Fruit fly (Drosophila melanogaster) whole organism, embryonic: Measurements from ENCODE around the gene CG16772.

Experiments used
- ATbp ChIP-seq: fragments of 200-800 bp; sonication (Bioruptor generic); optimal IDR thresholded peaks from 2 replicates; lab custom pipeline; 2017; ENCODE audit warnings: missing biosample characterization, mild to moderate bottlenecking, missing genetic modification characterization, missing genetic modification reagents
- Atf6 ChIP-seq: fragments of 200-800 bp; sonication (Bioruptor generic); IDR thresholded peaks from 2 replicates; pipeline ENCODE4 v1.3.6; 2022; ENCODE audit warnings: missing biosample characterization, missing genetic modification characterization
- B-H2 ChIP-seq: fragments of 200-800 bp; sonication (Bioruptor generic); optimal IDR thresholded peaks from 2 replicates; lab custom pipeline; 2018; ENCODE audit warnings: missing biosample characterization, mild to moderate bottlenecking, missing genetic modification characterization
- BEAF-32 ChIP-seq: fragments of 200-800 bp; sonication (Bioruptor generic); optimal IDR thresholded peaks from 3 replicates; lab custom pipeline; 2017; ENCODE audit warnings: missing biosample characterization, missing genetic modification characterization, mild to moderate bottlenecking, moderate library complexity, missing genetic modification reagents
- Blimp-1 ChIP-seq: fragments of 200-800 bp; sonication (Bioruptor generic); optimal IDR thresholded peaks from 3 replicates; lab custom pipeline; 2018; ENCODE audit warnings: missing biosample characterization, missing genetic modification characterization, mild to moderate bottlenecking, moderate library complexity, missing genetic modification reagents
- CG1602 ChIP-seq: fragments of 200-800 bp; sonication (Bioruptor generic); optimal IDR thresholded peaks from 3 replicates; lab custom pipeline; 2016; ENCODE audit warnings: missing biosample characterization, missing genetic modification characterization
- CG16815 ChIP-seq: fragments of 200-800 bp; sonication (Bioruptor generic); optimal IDR thresholded peaks from 3 replicates; lab custom pipeline; 2017; ENCODE audit warnings: missing biosample characterization, mild to moderate bottlenecking, missing genetic modification characterization
- CG2116 ChIP-seq: fragments of 200-800 bp; sonication (Bioruptor generic); optimal IDR thresholded peaks from 3 replicates; lab custom pipeline; 2018; ENCODE audit warnings: missing biosample characterization, mild to moderate bottlenecking, missing genetic modification characterization
- CG30020 ChIP-seq: fragments of 200-800 bp; optimal IDR thresholded peaks from 2 replicates; lab custom pipeline; 2019; ENCODE audit warnings: missing biosample characterization, mild to moderate bottlenecking, missing genetic modification characterization, moderate library complexity
- CG3065 ChIP-seq: fragments of 200-800 bp; sonication (Bioruptor generic); optimal IDR thresholded peaks from 2 replicates; lab custom pipeline; 2016; ENCODE audit warnings: missing biosample characterization, missing genetic modification characterization
- CG3163 ChIP-seq: fragments of 200-800 bp; sonication (Bioruptor generic); optimal IDR thresholded peaks from 3 replicates; lab custom pipeline; 2016; ENCODE audit warnings: missing biosample characterization, missing genetic modification characterization
- CG3838 ChIP-seq: fragments of 200-800 bp; sonication (Bioruptor generic); optimal IDR thresholded peaks from 3 replicates; lab custom pipeline; 2016; ENCODE audit warnings: missing biosample characterization, missing genetic modification characterization
- CG4820 ChIP-seq: fragments of 200-800 bp; sonication (Bioruptor generic); optimal IDR thresholded peaks from 3 replicates; lab custom pipeline; 2016; ENCODE audit warnings: missing biosample characterization, missing genetic modification characterization
- CG6791 ChIP-seq: fragments of 200-800 bp; sonication (Bioruptor generic); IDR thresholded peaks from 3 replicates; pipeline ENCODE4 v1.3.6; 2022; ENCODE audit warnings: missing biosample characterization, missing genetic modification characterization; ENCODE audit not compliant: partially characterized antibody
- CG8089 ChIP-seq: fragments of 200-800 bp; sonication (Bioruptor generic); optimal IDR thresholded peaks from 3 replicates; lab custom pipeline; 2016; ENCODE audit warnings: missing biosample characterization, missing genetic modification characterization
- CG8388 ChIP-seq: fragments of 200-800 bp; sonication (Bioruptor generic); optimal IDR thresholded peaks from 2 replicates; lab custom pipeline; 2019; ENCODE audit warnings: missing biosample characterization, mild to moderate bottlenecking, missing genetic modification characterization, moderate library complexity
- CG9215 ChIP-seq: fragments of 200-800 bp; sonication (Bioruptor generic); IDR thresholded peaks from 2 replicates; pipeline ENCODE4 v1.3.6; 2022; ENCODE audit warnings: missing biosample characterization, missing genetic modification characterization
- CG9437 ChIP-seq: fragments of 200-800 bp; sonication (Bioruptor generic); optimal IDR thresholded peaks from 2 replicates; lab custom pipeline; 2018; ENCODE audit warnings: missing biosample characterization, mild to moderate bottlenecking, missing genetic modification characterization
- CG9727 ChIP-seq: fragments of 200-800 bp; sonication (Bioruptor generic); optimal IDR thresholded peaks from 3 replicates; lab custom pipeline; 2017; ENCODE audit warnings: missing biosample characterization, mild to moderate bottlenecking, missing genetic modification characterization
- CG9797 ChIP-seq: fragments of 200-800 bp; sonication (Bioruptor generic); optimal IDR thresholded peaks from 3 replicates; lab custom pipeline; 2018; ENCODE audit warnings: missing biosample characterization, mild to moderate bottlenecking, missing genetic modification characterization
- Deaf1 ChIP-seq: fragments of 200-800 bp; optimal IDR thresholded peaks from 3 replicates; lab custom pipeline; 2019; ENCODE audit warnings: missing biosample characterization, mild to moderate bottlenecking, missing genetic modification characterization, moderate library complexity
- Dip2 ChIP-seq: fragments of 200-800 bp; sonication (Bioruptor generic); IDR thresholded peaks from 2 replicates; pipeline ENCODE4 v1.3.6; 2022; ENCODE audit warnings: missing biosample characterization, missing genetic modification characterization
- Doc2 ChIP-seq: fragments of 200-800 bp; sonication (Bioruptor generic); IDR thresholded peaks from 2 replicates; pipeline ENCODE4 v1.3.6; 2022; ENCODE audit warnings: missing biosample characterization, missing genetic modification characterization
- Dp ChIP-seq: fragments of 200-800 bp; sonication (Bioruptor generic); optimal IDR thresholded peaks from 2 replicates; lab custom pipeline; 2018; ENCODE audit warnings: missing biosample characterization, mild to moderate bottlenecking, missing genetic modification characterization, moderate library complexity
- Gug ChIP-seq: fragments of 200-800 bp; sonication (Bioruptor generic); IDR thresholded peaks from 4 replicates; pipeline ENCODE4 v1.3.6; 2022; ENCODE audit warnings: missing biosample characterization, missing genetic modification characterization
- HLH54F ChIP-seq: fragments of 200-800 bp; sonication (Bioruptor generic); optimal IDR thresholded peaks from 3 replicates; lab custom pipeline; 2016; ENCODE audit warnings: missing biosample characterization, missing genetic modification characterization
- Hr3 ChIP-seq: fragments of 200-800 bp; sonication (Bioruptor generic); optimal IDR thresholded peaks from 3 replicates; lab custom pipeline; 2016; ENCODE audit warnings: missing biosample characterization, missing genetic modification characterization
- NFAT ChIP-seq: fragments of 200-800 bp; sonication (Bioruptor generic); IDR thresholded peaks from 2 replicates; pipeline ENCODE4 v1.3.6; 2022; ENCODE audit warnings: missing biosample characterization, missing genetic modification characterization
- Neu2 ChIP-seq: fragments of 200-800 bp; sonication (Bioruptor generic); optimal IDR thresholded peaks from 3 replicates; lab custom pipeline; 2016; ENCODE audit warnings: missing biosample characterization, missing genetic modification characterization, borderline replicate concordance
- Ravus ChIP-seq: fragments of 200-800 bp; sonication (Bioruptor generic); IDR thresholded peaks from 2 replicates; pipeline ENCODE4 v1.3.6; 2022; ENCODE audit warnings: missing biosample characterization, missing genetic modification characterization
- ato ChIP-seq: fragments of 200-800 bp; sonication (Bioruptor generic); IDR thresholded peaks from 2 replicates; pipeline ENCODE4 v1.3.6; 2022; ENCODE audit warnings: missing biosample characterization, missing genetic modification characterization; ENCODE audit not compliant: partially characterized antibody
- caup ChIP-seq: fragments of 200-800 bp; sonication (Bioruptor generic); optimal IDR thresholded peaks from 3 replicates; lab custom pipeline; 2017; ENCODE audit warnings: missing biosample characterization, mild to moderate bottlenecking, missing genetic modification characterization, moderate library complexity; ENCODE audit not compliant: severe bottlenecking
- fd102C ChIP-seq: fragments of 200-800 bp; sonication (Bioruptor generic); optimal IDR thresholded peaks from 2 replicates; lab custom pipeline; 2018; ENCODE audit warnings: missing biosample characterization, mild to moderate bottlenecking, missing genetic modification characterization, moderate library complexity
- h ChIP-seq: fragments of >200 bp; optimal IDR thresholded peaks from 2 replicates; lab custom pipeline; 2017
- kah ChIP-seq: fragments of 200-800 bp; sonication (Bioruptor generic); optimal IDR thresholded peaks from 2 replicates; lab custom pipeline; 2018; ENCODE audit warnings: missing biosample characterization, mild to moderate bottlenecking, missing genetic modification characterization
- lmd ChIP-seq: fragments of 200-800 bp; sonication (Bioruptor generic); IDR thresholded peaks from 2 replicates; pipeline ENCODE4 v1.3.6; 2022; ENCODE audit warnings: missing biosample characterization, missing genetic modification characterization
- lov ChIP-seq, 2 experiments: fragments of 200-800 bp in 1 of 2; fragments of >200 bp in 1 of 2; sonication (Bioruptor generic) in 1 of 2; IDR thresholded peaks in 1 of 2; optimal IDR thresholded peaks in 1 of 2; 2 replicates in 1 of 2; 3 replicates in 1 of 2; pipeline versions ENCODE4 v1.3.6 to Lab custom; 2017 to 2022; ENCODE audit warnings: missing biosample characterization in 1 of 2, missing genetic modification characterization in 1 of 2
- luna ChIP-seq: fragments of 200-800 bp; sonication (Bioruptor generic); optimal IDR thresholded peaks from 2 replicates; lab custom pipeline; 2016; ENCODE audit warnings: missing biosample characterization, missing genetic modification characterization
- pb ChIP-seq: fragments of 200-800 bp; sonication (Bioruptor generic); optimal IDR thresholded peaks from 3 replicates; lab custom pipeline; 2016; ENCODE audit warnings: missing biosample characterization, missing genetic modification characterization
- pzg ChIP-seq: fragments of 200-800 bp; sonication (Bioruptor generic); optimal IDR thresholded peaks from 3 replicates; lab custom pipeline; 2018; ENCODE audit warnings: missing biosample characterization, mild to moderate bottlenecking, missing genetic modification characterization, moderate library complexity
- repo ChIP-seq: fragments of 200-800 bp; sonication (Bioruptor generic); optimal IDR thresholded peaks from 2 replicates; lab custom pipeline; 2016; ENCODE audit warnings: missing biosample characterization, missing genetic modification characterization
- sima ChIP-seq: fragments of 200-800 bp; sonication (Bioruptor generic); optimal IDR thresholded peaks from 2 replicates; lab custom pipeline; 2016; ENCODE audit warnings: missing biosample characterization, missing genetic modification characterization
- sna ChIP-seq: fragments of 200-800 bp; sonication (Bioruptor generic); IDR thresholded peaks from 2 replicates; pipeline ENCODE4 v1.3.6; 2022; ENCODE audit warnings: missing biosample characterization, missing genetic modification characterization; ENCODE audit not compliant: partially characterized antibody
- sug ChIP-seq: fragments of 200-800 bp; optimal IDR thresholded peaks from 2 replicates; lab custom pipeline; 2019; ENCODE audit warnings: missing biosample characterization, mild to moderate bottlenecking, missing genetic modification characterization, moderate library complexity
- tll ChIP-seq, 2 experiments: fragments of 200-800 bp in 1 of 2; fragments of >200 bp in 1 of 2; sonication (Bioruptor generic) in 1 of 2; optimal IDR thresholded peaks; 2 replicates each; lab custom pipeline; 2017 to 2019; ENCODE audit warnings: missing biosample characterization in 2 of 2, missing genetic modification characterization in 2 of 2, mild to moderate bottlenecking in 1 of 2, moderate library complexity in 1 of 2
- tna ChIP-seq: fragments of 200-800 bp; sonication (Bioruptor generic); IDR thresholded peaks from 2 replicates; pipeline ENCODE4 v1.3.6; 2022; ENCODE audit warnings: missing biosample characterization, missing genetic modification characterization; ENCODE audit not compliant: partially characterized antibody
- vfl ChIP-seq: fragments of 200-800 bp; sonication (Bioruptor generic); optimal IDR thresholded peaks from 2 replicates; lab custom pipeline; 2016; ENCODE audit warnings: missing biosample characterization, missing genetic modification characterization
- z ChIP-seq: fragments of 200-800 bp; sonication (Bioruptor generic); IDR thresholded peaks from 3 replicates; pipeline ENCODE4 v1.3.6; 2022; ENCODE audit warnings: missing biosample characterization, missing genetic modification characterization

The CG16772 gene

DNA sequence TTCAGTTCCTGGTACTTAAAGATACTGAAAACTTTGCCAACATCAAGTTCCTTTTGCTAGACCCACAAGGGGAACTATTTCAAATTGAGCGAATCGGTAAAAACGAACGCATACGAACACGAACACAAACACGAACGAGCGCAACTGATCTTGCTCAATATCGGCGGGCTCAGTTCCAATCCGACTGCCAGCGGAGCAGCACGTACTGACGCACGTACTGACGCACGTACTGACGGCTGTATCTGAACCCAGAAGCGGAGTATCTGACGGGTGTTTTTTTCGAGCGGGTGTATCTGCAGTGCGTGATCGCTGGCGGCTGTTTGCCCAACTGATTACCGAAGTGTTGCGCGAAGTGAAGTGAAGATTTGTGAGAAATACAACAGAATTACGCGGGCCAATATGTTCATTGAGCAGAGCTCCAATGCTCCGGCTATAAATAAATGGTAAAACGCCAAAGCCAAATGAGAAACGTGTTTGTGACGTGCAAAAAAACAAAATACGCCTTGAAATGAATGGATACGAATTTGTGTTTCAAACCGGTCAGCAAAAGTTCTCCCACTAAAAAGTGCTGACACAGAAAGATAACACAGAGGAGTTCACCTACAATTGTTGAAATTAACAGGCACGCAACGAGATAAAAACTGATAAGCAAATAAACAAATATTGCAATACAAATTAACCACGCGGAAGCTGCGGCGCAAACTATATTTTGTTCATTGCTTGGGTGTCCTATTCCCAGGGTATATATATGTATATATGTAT is 27.2 kb upstream of the CG16772 start (continued):
- TF ChIP-seq luna (GFP tag; lab: Kevin White, UChicago) (no peak), pzg (GFP tag; lab: Kevin White, UChicago) (no peak), tna (peak; percentile 55; the same call in 1 of the 2 replicates), caup (peak; percentile 29), kah (GFP tag; lab: Kevin White, UChicago) (no peak), fd102C (no peak), Doc2 (GFP tag; lab: Robert Waterston, UW) (no peak), CG1602 (GFP tag; lab: Kevin White, UChicago) (no peak), Dip2 (GFP tag; lab: Robert Waterston, UW) (no peak), h (lab: Kevin White, UChicago) (no peak), Deaf1 (tag; lab: Kevin White, UChicago) (peak; percentile 99), lmd (GFP tag; lab: Robert Waterston, UW) (no peak), CG2116 (GFP tag; lab: Kevin White, UChicago) (no peak), Dp (GFP tag; lab: Kevin White, UChicago) (no peak), NFAT (GFP tag; lab: Robert Waterston, UW) (peak; percentile 51), CG9727 (peak; percentile 21), CG9437 (GFP tag; lab: Kevin White, UChicago) (no peak), CG8388 (peak; percentile 14), B-H2 (GFP tag; lab: Kevin White, UChicago) (no peak), CG9797 (no peak), vfl (no peak), pb (GFP tag; lab: Kevin White, UChicago) (peak; percentile 15), ATbp (no peak), Blimp-1 (GFP tag; lab: Kevin White, UChicago) (no peak), Gug (GFP tag; lab: Robert Waterston, UW) (no peak; the same call in 3 of the 4 replicates), z (GFP tag; lab: Robert Waterston, UW) (peak; percentile 68; the same call in 2 of the 3 replicates), repo (GFP tag; lab: Kevin White, UChicago) (no peak), BEAF-32 (GFP tag; lab: Kevin White, UChicago) (no peak), ato (GFP tag; lab: Robert Waterston, UW) (peak; percentile 61; the same call in 1 of the 2 replicates), CG30020 (tag; lab: Kevin White, UChicago) (no peak), CG3838 (GFP tag; lab: Kevin White, UChicago) (no peak), CG3065 (GFP tag; lab: Kevin White, UChicago) (no peak), sna (no peak), CG8089 (GFP tag; lab: Kevin White, UChicago) (no peak), Hr3 (GFP tag; lab: Kevin White, UChicago) (no peak), CG9215 (GFP tag; lab: Robert Waterston, UW) (no peak), CG16815 (GFP tag; lab: Kevin White, UChicago) (no peak), Ravus (no peak), HLH54F (GFP tag; lab: Kevin White, UChicago) (no peak), CG3163 (GFP tag; lab: Kevin White, UChicago) (peak; percentile 16), CG4820 (GFP tag; lab: Kevin White, UChicago) (no peak), lov (optimal IDR thresholded peaks at IDR 0.05; lab: Kevin White, UChicago) (no peak), lov (GFP tag; IDR thresholded peaks at IDR 0.05; lab: Robert Waterston, UW) (0 out of 3 replicates have a peak, but pooled peaks have one; percentile 34), Neu2 (no peak), tll (GFP tag; optimal IDR thresholded peaks at IDR 0.05; lab: Kevin White, UChicago) (no peak), sug (peak; percentile 54), CG6791 (GFP tag; lab: Robert Waterston, UW) (peak; percentile 77), Atf6 (GFP tag; lab: Robert Waterston, UW) (peak; percentile 52; the same call in 1 of the 2 replicates), sima (GFP tag; lab: Kevin White, UChicago) (no peak)
